Fruit fly (Drosophila melanogaster) whole organism, embryonic: ENCODE results near the gene mora.
A peak's percentile ranks its signal among the peaks of the same experiment; 100 is the strongest.

Source experiments
- ATbp ChIP-seq: fragments of 200-800 bp; sonication (Bioruptor generic); optimal IDR thresholded peaks from 2 replicates; lab custom pipeline; 2017; ENCODE audit warnings: missing biosample characterization, mild to moderate bottlenecking, missing genetic modification characterization, missing genetic modification reagents
- CG11247 ChIP-seq: fragments of 200-800 bp; sonication (Bioruptor generic); IDR thresholded peaks from 2 replicates; pipeline ENCODE4 v1.3.6; 2022; ENCODE audit warnings: missing biosample characterization, missing genetic modification characterization
- CG11504 ChIP-seq: fragments of 200-800 bp; sonication (Bioruptor generic); optimal IDR thresholded peaks from 3 replicates; lab custom pipeline; 2019; ENCODE audit warnings: missing biosample characterization, mild to moderate bottlenecking, missing genetic modification characterization, moderate library complexity
- CG12659 ChIP-seq: fragments of 200-800 bp; sonication (Bioruptor generic); optimal IDR thresholded peaks from 3 replicates; lab custom pipeline; 2017; ENCODE audit warnings: mild to moderate bottlenecking, missing biosample characterization, missing genetic modification reagents, missing genetic modification characterization
- CG14710 ChIP-seq: fragments of 200-800 bp; sonication (Bioruptor generic); optimal IDR thresholded peaks from 3 replicates; lab custom pipeline; 2019; ENCODE audit warnings: missing biosample characterization, mild to moderate bottlenecking, missing genetic modification characterization, moderate library complexity
- CG15479 ChIP-seq: fragments of 200-800 bp; sonication (Bioruptor generic); optimal IDR thresholded peaks from 3 replicates; lab custom pipeline; 2019; ENCODE audit warnings: missing biosample characterization, mild to moderate bottlenecking, missing genetic modification characterization, moderate library complexity
- CG15514 ChIP-seq: fragments of 200-800 bp; sonication (Bioruptor generic); optimal IDR thresholded peaks from 3 replicates; lab custom pipeline; 2017; ENCODE audit warnings: missing biosample characterization, missing genetic modification characterization, mild to moderate bottlenecking, moderate library complexity, missing genetic modification reagents
- CG17359 ChIP-seq: fragments of 200-800 bp; sonication (Bioruptor generic); optimal IDR thresholded peaks from 3 replicates; lab custom pipeline; 2018; ENCODE audit warnings: missing biosample characterization, mild to moderate bottlenecking, missing genetic modification characterization, moderate library complexity
- CG17385 ChIP-seq: fragments of 200-800 bp; sonication (Bioruptor generic); optimal IDR thresholded peaks from 3 replicates; lab custom pipeline; 2018; ENCODE audit warnings: missing biosample characterization, mild to moderate bottlenecking, missing genetic modification characterization
- CG17802 ChIP-seq: fragments of 200-800 bp; sonication (Bioruptor generic); optimal IDR thresholded peaks from 2 replicates; lab custom pipeline; 2018; ENCODE audit warnings: missing biosample characterization, mild to moderate bottlenecking, missing genetic modification characterization, moderate library complexity
- CG2678 ChIP-seq: fragments of 200-800 bp; sonication (Bioruptor generic); optimal IDR thresholded peaks from 3 replicates; lab custom pipeline; 2019; ENCODE audit warnings: missing biosample characterization, mild to moderate bottlenecking, missing genetic modification characterization, moderate library complexity
- CG2712 ChIP-seq: fragments of 200-800 bp; optimal IDR thresholded peaks from 3 replicates; lab custom pipeline; 2019; ENCODE audit warnings: missing biosample characterization, mild to moderate bottlenecking, missing genetic modification characterization, moderate library complexity
- CG3281 ChIP-seq: fragments of 200-800 bp; sonication (Bioruptor generic); optimal IDR thresholded peaks from 3 replicates; lab custom pipeline; 2017; ENCODE audit warnings: missing biosample characterization, mild to moderate bottlenecking, missing genetic modification characterization
- CG5245 ChIP-seq: fragments of 200-800 bp; sonication (Bioruptor generic); optimal IDR thresholded peaks from 3 replicates; lab custom pipeline; 2016; ENCODE audit warnings: missing biosample characterization, missing genetic modification characterization
- CG6272 ChIP-seq: fragments of 200-800 bp; sonication (Bioruptor generic); IDR thresholded peaks from 2 replicates; pipeline ENCODE4 v1.3.6; 2022; ENCODE audit warnings: missing biosample characterization, missing genetic modification characterization
- CG7963 ChIP-seq: fragments of 200-800 bp; sonication (Bioruptor generic); IDR thresholded peaks from 3 replicates; pipeline ENCODE4 v1.3.6; 2022; ENCODE audit warnings: missing biosample characterization, missing genetic modification characterization; ENCODE audit not compliant: partially characterized antibody
- CG8290 ChIP-seq, 3 experiments: fragments of 200-800 bp; sonication (Bioruptor generic); optimal IDR thresholded peaks; 2 replicates each; lab custom pipeline; 2016 to 2019; ENCODE audit warnings: missing biosample characterization in 3 of 3, missing genetic modification characterization in 3 of 3, mild to moderate bottlenecking in 2 of 3, moderate library complexity in 1 of 3
- CG9817 ChIP-seq: fragments of 200-800 bp; sonication (Bioruptor generic); optimal IDR thresholded peaks from 2 replicates; lab custom pipeline; 2018; ENCODE audit warnings: missing biosample characterization, mild to moderate bottlenecking, missing genetic modification characterization, moderate library complexity
- Chrac-16 ChIP-seq: fragments of 200-800 bp; sonication (Bioruptor generic); optimal IDR thresholded peaks from 3 replicates; lab custom pipeline; 2016; ENCODE audit warnings: missing biosample characterization, missing genetic modification characterization
- Dbx ChIP-seq: fragments of 200-800 bp; sonication (Bioruptor generic); IDR thresholded peaks from 3 replicates; pipeline ENCODE4 v1.3.6; 2022; ENCODE audit warnings: missing biosample characterization, missing genetic modification characterization
- Dref ChIP-seq: fragments of 200-800 bp; sonication (Bioruptor generic); IDR thresholded peaks from 2 replicates; pipeline ENCODE4 v1.3.6; 2022; ENCODE audit warnings: missing biosample characterization, missing genetic modification characterization
- Drgx ChIP-seq: fragments of 200-800 bp; sonication (Bioruptor generic); IDR thresholded peaks from 2 replicates; pipeline ENCODE4 v1.3.6; 2022; ENCODE audit warnings: missing biosample characterization, missing genetic modification characterization
- E2f1 ChIP-seq: fragments of 200-800 bp; sonication (Bioruptor generic); IDR thresholded peaks from 2 replicates; pipeline ENCODE4 v1.3.6; 2022; ENCODE audit warnings: missing biosample characterization, missing genetic modification characterization
- Ets65A ChIP-seq: fragments of 200-800 bp; sonication (Bioruptor generic); peaks from one replicate; lab custom pipeline; 2016; ENCODE audit warnings: missing biosample characterization, missing genetic modification characterization
- Gug ChIP-seq: fragments of 200-800 bp; sonication (Bioruptor generic); IDR thresholded peaks from 4 replicates; pipeline ENCODE4 v1.3.6; 2022; ENCODE audit warnings: missing biosample characterization, missing genetic modification characterization
- H2.0 ChIP-seq: fragments of 200-800 bp; sonication (Bioruptor generic); IDR thresholded peaks from 2 replicates; pipeline ENCODE4 v1.3.6; 2022; ENCODE audit warnings: missing biosample characterization, missing genetic modification characterization
- Hr3 ChIP-seq: fragments of 200-800 bp; sonication (Bioruptor generic); optimal IDR thresholded peaks from 3 replicates; lab custom pipeline; 2016; ENCODE audit warnings: missing biosample characterization, missing genetic modification characterization
- Med ChIP-seq: fragments of 200-800 bp; sonication (Bioruptor generic); peaks from one replicate; lab custom pipeline; 2016; ENCODE audit warnings: missing biosample characterization, missing genetic modification characterization, mild to moderate bottlenecking, inconsistent platforms, moderate library complexity
- Ptx1 ChIP-seq: fragments of 200-800 bp; sonication (Bioruptor generic); IDR thresholded peaks from 2 replicates; pipeline ENCODE4 v1.3.6; 2022; ENCODE audit warnings: missing biosample characterization, missing genetic modification characterization
- Sox100B ChIP-seq: fragments of 200-800 bp; sonication (Bioruptor generic); optimal IDR thresholded peaks from 3 replicates; lab custom pipeline; 2018; ENCODE audit warnings: missing biosample characterization, mild to moderate bottlenecking, missing genetic modification characterization
- ap ChIP-seq: fragments of 200-800 bp; sonication (Bioruptor generic); IDR thresholded peaks from 2 replicates; pipeline ENCODE4 v1.3.6; 2022; ENCODE audit warnings: missing biosample characterization, missing genetic modification characterization
- az2 ChIP-seq: fragments of 200-800 bp; sonication (Bioruptor generic); optimal IDR thresholded peaks from 3 replicates; lab custom pipeline; 2016; ENCODE audit warnings: missing biosample characterization, missing genetic modification characterization
- crol ChIP-seq: fragments of 200-800 bp; sonication (Bioruptor generic); IDR thresholded peaks from 2 replicates; pipeline ENCODE4 v1.3.6; 2022; ENCODE audit warnings: missing biosample characterization, missing genetic modification characterization
- cwo ChIP-seq: fragments of 200-800 bp; sonication (Bioruptor generic); optimal IDR thresholded peaks from 3 replicates; lab custom pipeline; 2017; ENCODE audit warnings: missing biosample characterization, missing genetic modification characterization, mild to moderate bottlenecking, moderate library complexity, missing genetic modification reagents
- dmrt99B ChIP-seq: fragments of 200-800 bp; sonication (Bioruptor generic); optimal IDR thresholded peaks from 2 replicates; lab custom pipeline; 2018; ENCODE audit warnings: missing biosample characterization, mild to moderate bottlenecking, missing genetic modification characterization, moderate library complexity
- gem ChIP-seq: fragments of 200-800 bp; sonication (Bioruptor generic); optimal IDR thresholded peaks from 2 replicates; lab custom pipeline; 2019; ENCODE audit warnings: missing biosample characterization, mild to moderate bottlenecking, missing genetic modification characterization, moderate library complexity
- mam ChIP-seq: fragments of 200-800 bp; sonication (Bioruptor generic); optimal IDR thresholded peaks from 3 replicates; lab custom pipeline; 2016; ENCODE audit warnings: missing biosample characterization, missing genetic modification characterization
- pnt ChIP-seq: fragments of 200-800 bp; sonication (Bioruptor generic); optimal IDR thresholded peaks from 3 replicates; lab custom pipeline; 2016; ENCODE audit warnings: missing biosample characterization, missing genetic modification characterization
- ranshi ChIP-seq: fragments of 200-800 bp; sonication (Bioruptor generic); IDR thresholded peaks from 2 replicates; pipeline ENCODE4 v1.3.6; 2022; ENCODE audit warnings: missing biosample characterization, missing genetic modification characterization
- sd ChIP-seq: fragments of 200-800 bp; sonication (Bioruptor generic); optimal IDR thresholded peaks from 3 replicates; lab custom pipeline; 2018; ENCODE audit warnings: missing biosample characterization, mild to moderate bottlenecking, missing genetic modification characterization, moderate library complexity
- stc ChIP-seq: fragments of 200-800 bp; sonication (Bioruptor generic); IDR thresholded peaks from 2 replicates; pipeline ENCODE4 v1.3.6; 2022; ENCODE audit warnings: missing biosample characterization, missing genetic modification characterization
- tgo ChIP-seq: fragments of 200-800 bp; sonication (Bioruptor generic); IDR thresholded peaks from 3 replicates; pipeline ENCODE4 v1.3.6; 2022; ENCODE audit warnings: missing biosample characterization, missing genetic modification characterization
- ttk ChIP-seq: fragments of 200-800 bp; sonication (Bioruptor generic); IDR thresholded peaks from 2 replicates; pipeline ENCODE4 v2.1.2; 2022; ENCODE audit warnings: missing biosample characterization, missing genetic modification characterization

The mora gene

DNA sequence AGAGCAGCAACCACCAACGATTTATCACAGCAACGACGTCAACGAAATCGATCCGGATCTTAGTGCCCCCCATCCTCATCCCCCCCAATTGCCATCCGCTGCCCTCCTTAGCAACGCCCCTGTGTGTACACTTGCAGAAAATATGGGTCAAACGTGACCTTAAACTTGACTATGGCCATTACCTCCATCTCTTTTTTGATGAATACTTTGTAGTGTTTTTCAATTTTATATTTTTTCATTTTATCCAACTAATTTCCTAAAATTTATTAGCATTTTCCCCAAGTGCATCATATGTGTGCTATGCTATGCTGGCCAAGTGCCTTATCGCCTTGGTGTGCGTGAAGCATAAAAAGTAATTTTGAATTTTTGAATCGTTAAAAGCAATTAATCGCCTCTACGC lies 43.2 kb upstream of the mora start (continued):
- TF ChIP-seq Drgx (GFP tag; lab: Robert Waterston, UW): peak; percentile 80
- TF ChIP-seq CG2678 (tag; lab: Kevin White, UChicago): peak; percentile 47
- 0 out of 2 replicates have a peak, but pooled peaks have one; percentile 30 for TF ChIP-seq ttk
- TF ChIP-seq dmrt99B (tag; lab: Kevin White, UChicago): peak; percentile 65
- TF ChIP-seq pnt (GFP tag; lab: Kevin White, UChicago): peak; percentile 23
- peak; percentile 10 for TF ChIP-seq mam (GFP tag; lab: Kevin White, UChicago)
- 0 out of 4 replicates have a peak, but pooled peaks have one; percentile 13 for TF ChIP-seq Gug
- TF ChIP-seq CG17359 (tag; lab: Kevin White, UChicago): peak; percentile 49
- TF ChIP-seq CG17385: peak; percentile 0
- TF ChIP-seq CG5245: peak; percentile 18
- no peak for TF ChIP-seq Dbx (GFP tag; lab: Robert Waterston, UW)
- TF ChIP-seq sd (tag; lab: Kevin White, UChicago): no peak
- TF ChIP-seq ATbp (GFP tag; lab: Kevin White, UChicago): peak; percentile 26
- TF ChIP-seq CG3281 (GFP tag; lab: Kevin White, UChicago): no peak
- TF ChIP-seq CG11247: 0 out of 2 replicates have a peak, but pooled peaks have one; percentile 14
- peak; percentile 35; the same call in 1 of the 2 replicates for TF ChIP-seq ap (GFP tag; lab: Robert Waterston, UW)
- peak; percentile 58 for TF ChIP-seq E2f1 (GFP tag; lab: Robert Waterston, UW)
- TF ChIP-seq H2.0 (GFP tag; lab: Robert Waterston, UW): no peak
- TF ChIP-seq CG12659 (GFP tag; lab: Kevin White, UChicago): no peak
- TF ChIP-seq Med: peak; percentile 71
- no peak for TF ChIP-seq CG6272 (GFP tag; lab: Robert Waterston, UW)
- TF ChIP-seq CG11504 (tag; lab: Kevin White, UChicago): peak; percentile 57
- peak; percentile 20 for TF ChIP-seq CG14710 (tag; lab: Kevin White, UChicago)
- TF ChIP-seq crol: peak; percentile 41; the same call in 1 of the 2 replicates
- TF ChIP-seq CG7963 (GFP tag; lab: Robert Waterston, UW): no peak
- peak; percentile 1 for TF ChIP-seq cwo (GFP tag; lab: Kevin White, UChicago)
- TF ChIP-seq CG2712: peak; percentile 58
- peak; percentile 51; the same call in 1 of the 2 replicates for TF ChIP-seq Ptx1 (GFP tag; lab: Robert Waterston, UW)
- TF ChIP-seq az2: peak; percentile 18
- no peak for TF ChIP-seq CG15479 (GFP tag; lab: Kevin White, UChicago)
- peak; percentile 4 for TF ChIP-seq CG17802 (tag; lab: Kevin White, UChicago)
- no peak for TF ChIP-seq Sox100B
- TF ChIP-seq tgo (GFP tag; lab: Robert Waterston, UW): peak; percentile 46; the same call in 2 of the 3 replicates
- TF ChIP-seq ranshi (GFP tag; lab: Robert Waterston, UW): 0 out of 2 replicates have a peak, but pooled peaks have one; percentile 21
- 0 out of 2 replicates have a peak, but pooled peaks have one; percentile 40 for TF ChIP-seq stc
- peak; percentile 60 for TF ChIP-seq gem (tag; lab: Kevin White, UChicago)
- TF ChIP-seq CG15514 (GFP tag; lab: Kevin White, UChicago): no peak
- no peak for TF ChIP-seq Dref (GFP tag; lab: Robert Waterston, UW)
- no peak for TF ChIP-seq Hr3 (GFP tag; lab: Kevin White, UChicago)
- TF ChIP-seq Chrac-16 (GFP tag; lab: Kevin White, UChicago): no peak

DNA sequence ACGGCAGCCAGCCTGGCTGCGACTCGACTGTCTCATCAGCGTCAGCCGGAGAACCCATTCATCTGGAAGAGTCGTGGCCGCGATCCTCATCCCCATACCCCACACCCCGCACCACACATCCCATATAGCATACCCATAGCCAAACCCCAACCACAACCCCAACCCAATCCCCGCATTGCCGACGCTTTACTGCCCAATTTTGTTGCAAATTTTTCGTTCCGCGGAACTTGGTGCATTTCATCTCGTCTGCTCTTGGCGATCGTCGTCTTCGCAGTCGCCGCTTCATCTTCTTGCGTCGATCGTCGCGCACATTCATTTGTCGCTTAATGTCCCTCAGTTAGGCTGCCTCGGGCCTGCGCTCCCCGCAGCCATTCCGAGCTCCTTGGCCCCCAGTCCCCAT lies 42.8 kb upstream of the mora start:
- TF ChIP-seq Ets65A (GFP tag; lab: Kevin White, UChicago) (peak; percentile 57), CG9817 (no peak), CG8290 (GFP tag; optimal IDR thresholded peaks at IDR 0.05; lab: Kevin White, UChicago) (no peak), CG8290 (tag; optimal IDR thresholded peaks at IDR 0.05; lab: Kevin White, UChicago) (no peak)
- TF ChIP-seq, all 482 proteins: peak for 1
